Worm (Caenorhabditis elegans) whole organism, L4 larva: Measurements from ENCODE around the gene C14A4.7.

Experiments used
- T26A8.4 ChIP-seq: fragments of 200-800 bp; sonication (Bioruptor generic); IDR thresholded peaks from 2 replicates; pipeline ENCODE4 v1.3.6; 2022; ENCODE audit warnings: missing genetic modification characterization, missing compliant biosample characterization
- Y105C5A.15 ChIP-seq: fragments of 200-800 bp; sonication (Bioruptor generic); IDR thresholded peaks from 2 replicates; pipeline ENCODE4 v1.3.6; 2022; ENCODE audit warnings: missing genetic modification characterization, missing compliant biosample characterization
- Y5F2A.4 ChIP-seq: fragments of 200-800 bp; sonication (Bioruptor generic); optimal IDR thresholded peaks from 2 replicates; lab custom pipeline; 2018; ENCODE audit warnings: mild to moderate bottlenecking, missing genetic modification characterization, missing compliant biosample characterization
- ZK337.2 ChIP-seq: fragments of 200-800 bp; sonication (Bioruptor generic); IDR thresholded peaks from 2 replicates; pipeline ENCODE4 v1.3.6; 2022; ENCODE audit warnings: missing genetic modification reagents, missing genetic modification characterization, missing compliant biosample characterization
- aha-1 ChIP-seq: fragments of 150-350 bp; peaks from one replicate; lab custom pipeline; 2014; ENCODE audit warnings: missing biosample characterization, missing genetic modification characterization
- aly-2 ChIP-seq: sonication (generic microtip); optimal IDR thresholded peaks from 2 replicates; lab custom pipeline; 2018; ENCODE audit warnings: missing biosample characterization, missing genetic modification characterization
- attf-4 ChIP-seq: sonication (generic microtip); optimal IDR thresholded peaks from 3 replicates; lab custom pipeline; 2017; ENCODE audit warnings: missing biosample characterization, missing genetic modification characterization
- ceh-44 ChIP-seq: fragments of 200-800 bp; sonication (Bioruptor generic); IDR thresholded peaks from 2 replicates; pipeline ENCODE4 v1.3.6; 2022; ENCODE audit warnings: missing genetic modification reagents, missing genetic modification characterization, missing compliant biosample characterization
- ceh-62 ChIP-seq: sonication (generic microtip); optimal IDR thresholded peaks from 2 replicates; lab custom pipeline; 2017; ENCODE audit warnings: missing biosample characterization, missing genetic modification characterization
- ces-1 ChIP-seq: fragments of 150-350 bp; sonication (generic microtip); optimal IDR thresholded peaks from 4 replicates; lab custom pipeline; 2014; ENCODE audit warnings: missing biosample characterization, missing genetic modification reagents, missing genetic modification characterization
- daf-12 ChIP-seq: fragments of 150-350 bp; optimal IDR thresholded peaks from 2 replicates; lab custom pipeline; 2014; ENCODE audit warnings: missing biosample characterization, missing genetic modification reagents, missing genetic modification characterization
- daf-19 ChIP-seq: fragments of 200-800 bp; sonication (Bioruptor generic); conservative IDR thresholded peaks from 2 replicates; pipeline ENCODE4 v1.3.6; 2022; ENCODE audit warnings: missing genetic modification characterization, missing compliant biosample characterization
- daf-8 ChIP-seq: fragments of 200-800 bp; sonication (Bioruptor generic); IDR thresholded peaks from 2 replicates; pipeline ENCODE4 v1.3.6; 2022; ENCODE audit warnings: missing genetic modification characterization, missing compliant biosample characterization
- dmd-8 ChIP-seq: fragments of 200-800 bp; sonication (Bioruptor generic); IDR thresholded peaks from 2 replicates; pipeline ENCODE4 v1.3.6; 2022; ENCODE audit warnings: missing genetic modification characterization, missing compliant biosample characterization
- dve-1 ChIP-seq: sonication (generic microtip); optimal IDR thresholded peaks from 2 replicates; lab custom pipeline; 2017; ENCODE audit warnings: antibody characterized with exemption, mild to moderate bottlenecking, missing genetic modification characterization, missing compliant biosample characterization; ENCODE audit not compliant: insufficient read depth
- egl-43 ChIP-seq: fragments of 200-800 bp; sonication (Bioruptor generic); IDR thresholded peaks from 2 replicates; pipeline ENCODE4 v1.3.6; 2022; ENCODE audit warnings: missing genetic modification reagents, missing genetic modification characterization, missing compliant biosample characterization
- fos-1 ChIP-seq: fragments of 150-350 bp; optimal IDR thresholded peaks from 2 replicates; lab custom pipeline; 2014; ENCODE audit warnings: missing biosample characterization, missing genetic modification characterization
- hif-1 ChIP-seq, 2 experiments: sonication (generic microtip); optimal IDR thresholded peaks; 2 replicates each; lab custom pipeline; 2016 to 2017; ENCODE audit warnings: missing compliant biosample characterization in 2 of 2, missing genetic modification characterization in 2 of 2, missing genetic modification reagents in 2 of 2, missing genotype in 2 of 2, mild to moderate bottlenecking in 1 of 2
- hlh-30 ChIP-seq: sonication (generic microtip); optimal IDR thresholded peaks from 2 replicates; lab custom pipeline; 2017; ENCODE audit warnings: antibody characterized with exemption, mild to moderate bottlenecking, missing genetic modification characterization, missing compliant biosample characterization; ENCODE audit not compliant: insufficient read depth
- lin-1 ChIP-seq: fragments of 200-800 bp; sonication (Bioruptor generic); IDR thresholded peaks from 2 replicates; pipeline ENCODE4 v1.3.6; 2022; ENCODE audit warnings: missing genetic modification reagents, missing genetic modification characterization, missing compliant biosample characterization
- lin-13 ChIP-seq: fragments of 150-350 bp; optimal IDR thresholded peaks from 2 replicates; lab custom pipeline; 2014; ENCODE audit warnings: missing biosample characterization, missing genetic modification reagents, missing genetic modification characterization
- lin-38 ChIP-seq: fragments of 200-800 bp; sonication (Bioruptor generic); IDR thresholded peaks from 2 replicates; pipeline ENCODE4 v1.3.6; 2022; ENCODE audit warnings: missing genetic modification reagents, missing genetic modification characterization, missing compliant biosample characterization
- lin-39 ChIP-seq: fragments of 150-350 bp; optimal IDR thresholded peaks from 2 replicates; lab custom pipeline; 2014; ENCODE audit warnings: missing biosample characterization, missing genetic modification reagents, missing genetic modification characterization
- lir-3 ChIP-seq: sonication (generic microtip); optimal IDR thresholded peaks from 2 replicates; lab custom pipeline; 2016; ENCODE audit warnings: mild to moderate bottlenecking, missing genetic modification characterization, missing compliant biosample characterization
- lsy-2 ChIP-seq, 2 experiments: fragments of 150-350 bp in 1 of 2; sonication (generic microtip) in 1 of 2; optimal IDR thresholded peaks; 2 replicates each; lab custom pipeline; 2014 to 2017; ENCODE audit warnings: missing biosample characterization in 2 of 2, missing genetic modification characterization in 2 of 2
- madf-9 ChIP-seq: fragments of 200-800 bp; sonication (Bioruptor generic); conservative IDR thresholded peaks from 2 replicates; pipeline ENCODE4 v1.3.6; 2022; ENCODE audit warnings: missing genetic modification reagents, missing genetic modification characterization, missing compliant biosample characterization
- mdl-1 ChIP-seq, 2 experiments: fragments of 150-350 bp in 1 of 2; sonication (generic microtip) in 1 of 2; optimal IDR thresholded peaks; 2 replicates each; lab custom pipeline; 2014 to 2017; ENCODE audit warnings: missing biosample characterization in 2 of 2, missing genetic modification characterization in 2 of 2
- mes-2 ChIP-seq: sonication (generic microtip); optimal IDR thresholded peaks from 2 replicates; lab custom pipeline; 2016; ENCODE audit warnings: missing genotype, mild to moderate bottlenecking, missing genetic modification characterization, missing compliant biosample characterization; ENCODE audit not compliant: poor library complexity, severe bottlenecking
- mxl-3 ChIP-seq: fragments of 200-800 bp; sonication (Bioruptor generic); optimal IDR thresholded peaks from 2 replicates; lab custom pipeline; 2018; ENCODE audit warnings: mild to moderate bottlenecking, missing genetic modification characterization, missing compliant biosample characterization
- nhr-10 ChIP-seq: fragments of 150-350 bp; optimal IDR thresholded peaks from 2 replicates; lab custom pipeline; 2014; ENCODE audit warnings: missing biosample characterization, missing genetic modification characterization
- nhr-25 ChIP-seq: sonication (generic microtip); optimal IDR thresholded peaks from 2 replicates; lab custom pipeline; 2017; ENCODE audit warnings: missing genetic modification characterization, mild to moderate bottlenecking, missing compliant biosample characterization, antibody characterized with exemption, moderate library complexity, borderline replicate concordance; ENCODE audit not compliant: insufficient read depth
- nhr-28 ChIP-seq: fragments of 150-350 bp; optimal IDR thresholded peaks from 2 replicates; lab custom pipeline; 2014; ENCODE audit warnings: missing biosample characterization, missing genetic modification characterization
- nhr-41 ChIP-seq: fragments of 200-800 bp; sonication (Bioruptor generic); IDR thresholded peaks from 2 replicates; pipeline ENCODE4 v1.3.6; 2022; ENCODE audit warnings: missing genetic modification reagents, missing genetic modification characterization, missing compliant biosample characterization
- nhr-6 ChIP-seq: fragments of 150-350 bp; optimal IDR thresholded peaks from 2 replicates; lab custom pipeline; 2014; ENCODE audit warnings: missing biosample characterization, missing genetic modification characterization
- nhr-76 ChIP-seq: fragments of 150-350 bp; optimal IDR thresholded peaks from 2 replicates; lab custom pipeline; 2014; ENCODE audit warnings: missing biosample characterization, missing genetic modification characterization
- nhr-77 ChIP-seq: fragments of 150-350 bp; optimal IDR thresholded peaks from 2 replicates; lab custom pipeline; 2014; ENCODE audit warnings: missing biosample characterization, missing genetic modification characterization
- pha-4 ChIP-seq, 2 experiments: fragments of 150-350 bp in 1 of 2; fragments of 200-800 bp in 1 of 2; sonication (Bioruptor generic) in 1 of 2; IDR thresholded peaks in 1 of 2; optimal IDR thresholded peaks in 1 of 2; 2 replicates each; pipeline versions ENCODE4 v1.3.6 to Lab custom; 2014 to 2022; ENCODE audit warnings: missing genetic modification characterization in 2 of 2, missing genetic modification reagents in 2 of 2, missing biosample characterization in 1 of 2, missing compliant biosample characterization in 1 of 2
- pqm-1 ChIP-seq: sonication (generic microtip); optimal IDR thresholded peaks from 2 replicates; lab custom pipeline; 2017; ENCODE audit warnings: missing biosample characterization, missing genetic modification characterization
- set-16 ChIP-seq: fragments of 200-800 bp; sonication (Bioruptor generic); IDR thresholded peaks from 2 replicates; pipeline ENCODE4 v1.3.6; 2022; ENCODE audit warnings: missing genetic modification reagents, missing genetic modification characterization, missing compliant biosample characterization
- skn-1 ChIP-seq: fragments of 150-350 bp; optimal IDR thresholded peaks from 2 replicates; lab custom pipeline; 2014; ENCODE audit warnings: missing biosample characterization, missing genetic modification characterization
- spr-1 ChIP-seq: sonication (generic microtip); optimal IDR thresholded peaks from 2 replicates; lab custom pipeline; 2016; ENCODE audit warnings: mild to moderate bottlenecking, missing genetic modification characterization, missing compliant biosample characterization
- tag-97 ChIP-seq: fragments of 200-800 bp; sonication (Bioruptor generic); IDR thresholded peaks from 2 replicates; pipeline ENCODE4 v1.3.6; 2022; ENCODE audit warnings: missing genetic modification characterization, missing compliant biosample characterization
- tra-1 ChIP-seq: fragments of 200-800 bp; sonication (Bioruptor generic); IDR thresholded peaks from 2 replicates; pipeline ENCODE4 v1.3.6; 2022; ENCODE audit warnings: missing genetic modification reagents, missing genetic modification characterization, missing compliant biosample characterization
- unc-39 ChIP-seq: sonication (generic microtip); optimal IDR thresholded peaks from 2 replicates; lab custom pipeline; 2017; ENCODE audit warnings: missing biosample characterization, missing genetic modification characterization
- zfp-3 ChIP-seq: fragments of 200-800 bp; sonication (Bioruptor generic); conservative IDR thresholded peaks from 2 replicates; pipeline ENCODE4 v1.3.6; 2022; ENCODE audit warnings: missing genetic modification reagents, missing genetic modification characterization, missing compliant biosample characterization
- ztf-11 ChIP-seq: fragments of 150-350 bp; optimal IDR thresholded peaks from 2 replicates; lab custom pipeline; 2014; ENCODE audit warnings: missing biosample characterization, missing genetic modification characterization

The C14A4.7 gene

DNA sequence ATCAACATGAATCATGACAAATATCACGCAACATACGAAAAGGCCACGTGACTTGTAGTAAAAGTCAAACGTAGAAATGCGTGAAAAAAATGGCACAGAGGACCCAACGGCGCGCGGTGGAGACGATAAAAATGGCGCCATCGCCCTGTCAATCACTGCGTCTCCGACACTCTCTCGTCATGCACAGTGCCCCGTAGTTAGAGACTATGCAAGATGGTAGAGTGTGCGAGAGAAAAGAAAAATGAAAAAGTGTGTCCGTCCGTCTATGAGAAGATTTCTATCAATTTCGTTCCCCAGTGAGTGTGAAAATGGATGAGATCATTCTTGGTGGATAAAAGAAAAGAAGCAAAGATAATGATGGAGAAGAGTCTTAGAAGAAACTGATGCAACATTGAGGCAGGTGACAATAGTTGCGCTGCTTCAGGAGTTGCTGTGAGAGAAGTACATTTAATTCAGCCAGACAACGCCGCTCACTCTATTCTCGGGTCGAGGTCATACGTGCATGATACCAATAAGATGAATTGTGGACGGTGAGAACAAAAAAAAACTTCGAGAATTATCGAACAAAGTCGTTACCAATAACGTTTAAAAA, 40.8 kb downstream of the C14A4.7 start (continued):
- TF ChIP-seq lin-1 (GFP tag; lab: Robert Waterston, UW) (peak; percentile 7; the same call in 1 of the 2 replicates), mxl-3 (GFP tag; lab: Kevin White, UChicago) (peak; percentile 25), lin-38 (GFP tag; lab: Robert Waterston, UW) (peak; percentile 48), nhr-6 (tag; lab: Kevin White, UChicago) (no peak), lsy-2 (tag; optimal IDR thresholded peaks at IDR 0.05; lab: Kevin White, UChicago) (peak; percentile 12 to 20), daf-19 (GFP tag; lab: Robert Waterston, UW) (0 out of 2 replicates have a peak, but pooled peaks have one; percentile 9), daf-8 (no peak), aly-2 (no peak), ztf-11 (tag; lab: Kevin White, UChicago) (no peak), attf-4 (tag; lab: Kevin White, UChicago) (no peak), lir-3 (tag; lab: Kevin White, UChicago) (no peak)

ce11 chrII:10554972-10555371, 41.4 kb downstream of the C14A4.7 start, which contains the start of gene mnk-1:
Gene mnk-1 (minus strand): TSS chrII:10555044.
- TF ChIP-seq aha-1 (tag; lab: Kevin White, UChicago) (peak; percentile 87), ceh-62 (tag; lab: Kevin White, UChicago) (no peak)

DNA sequence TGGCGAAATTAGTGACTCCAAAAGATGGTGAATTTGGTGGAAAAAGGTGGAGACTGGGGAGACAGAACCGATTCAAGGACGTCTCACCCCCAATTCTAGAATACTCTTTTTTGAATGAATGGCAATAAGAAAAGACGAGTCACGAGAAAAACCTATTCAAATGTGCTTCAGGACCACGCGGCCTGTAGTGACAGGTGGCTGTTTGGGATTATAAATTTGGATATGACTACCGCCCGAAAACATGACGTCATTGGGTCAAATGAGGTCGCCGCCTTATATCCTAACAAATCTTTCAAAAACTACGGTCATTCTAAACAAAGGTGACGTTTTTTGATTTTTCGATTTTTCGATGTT, 42.3 kb downstream of the C14A4.7 start:
- no peak for TF ChIP-seq ceh-62 (tag; lab: Kevin White, UChicago)
- no peak for TF ChIP-seq spr-1 (tag; lab: Kevin White, UChicago)
- TF ChIP-seq egl-43 (GFP tag; lab: Robert Waterston, UW) = no peak
- TF ChIP-seq nhr-25 (tag; lab: Kevin White, UChicago) = peak; percentile 21
- no peak for TF ChIP-seq dmd-8 (GFP tag; lab: Robert Waterston, UW)
- no peak for TF ChIP-seq dve-1
- no peak for TF ChIP-seq ces-1 (GFP tag; lab: Kevin White, UChicago)
- TF ChIP-seq lin-13 = no peak
- TF ChIP-seq set-16 (GFP tag; lab: Robert Waterston, UW) = no peak
- peak; percentile 8; the same call in 1 of the 2 replicates for TF ChIP-seq nhr-41 (GFP tag; lab: Robert Waterston, UW)
- no peak; the same call in 1 of the 2 replicates for TF ChIP-seq zfp-3
- TF ChIP-seq lin-39 (tag; lab: Kevin White, UChicago) = no peak
- TF ChIP-seq tra-1 (GFP tag; lab: Robert Waterston, UW) = 0 out of 2 replicates have a peak, but pooled peaks have one; percentile 19
- no peak for TF ChIP-seq mdl-1 (tag; optimal IDR thresholded peaks at IDR 0.05; lab: Kevin White, UChicago)
- TF ChIP-seq nhr-77 (tag; lab: Kevin White, UChicago) = no peak
- TF ChIP-seq mxl-3 (GFP tag; lab: Kevin White, UChicago) = no peak
- no peak for TF ChIP-seq nhr-28 (tag; lab: Kevin White, UChicago)
- TF ChIP-seq lsy-2 (tag; optimal IDR thresholded peaks at IDR 0.05; lab: Kevin White, UChicago) = no peak
- no peak for TF ChIP-seq nhr-76
- TF ChIP-seq skn-1 (tag; lab: Kevin White, UChicago) = no peak
- 0 out of 2 replicates have a peak, but pooled peaks have one; percentile 54 for TF ChIP-seq Y105C5A.15
- TF ChIP-seq ZK337.2 (GFP tag; lab: Robert Waterston, UW) = no peak
- TF ChIP-seq ceh-44 = no peak
- no peak for TF ChIP-seq unc-39 (tag; lab: Kevin White, UChicago)
- TF ChIP-seq nhr-10 = no peak
- TF ChIP-seq T26A8.4 (GFP tag; lab: Robert Waterston, UW) = no peak
- no peak for TF ChIP-seq attf-4 (tag; lab: Kevin White, UChicago)
- no peak for TF ChIP-seq mes-2
- no peak for TF ChIP-seq tag-97 (GFP tag; lab: Robert Waterston, UW)
- TF ChIP-seq nhr-6 (tag; lab: Kevin White, UChicago) = no peak
- peak; percentile 41 for TF ChIP-seq hlh-30
- TF ChIP-seq Y5F2A.4 = no peak
- no peak for TF ChIP-seq pha-4 (GFP tag; IDR thresholded peaks at IDR 0.05; lab: Robert Waterston, UW)
- no peak for TF ChIP-seq pha-4 (tag; optimal IDR thresholded peaks at IDR 0.05; lab: Kevin White, UChicago)
- no peak for TF ChIP-seq pqm-1 (tag; lab: Kevin White, UChicago)
- no peak for TF ChIP-seq fos-1 (tag; lab: Kevin White, UChicago)
- no peak for TF ChIP-seq daf-8
- TF ChIP-seq hif-1 (tag; optimal IDR thresholded peaks at IDR 0.05; lab: Kevin White, UChicago) = no peak
- no peak for TF ChIP-seq daf-12 (tag; lab: Kevin White, UChicago)
- no peak for TF ChIP-seq madf-9 (GFP tag; lab: Robert Waterston, UW)
